Fruit fly (Drosophila melanogaster) whole organism, embryonic: ENCODE measurements around the gene JMJD5.

Experiments
- Ada2b ChIP-seq: fragments of 200-800 bp; sonication (Bioruptor generic); IDR thresholded peaks from 2 replicates; pipeline ENCODE4 v1.3.6; 2022; ENCODE audit warnings: missing biosample characterization, missing genetic modification characterization
- Asciz ChIP-seq: fragments of 200-800 bp; sonication (Bioruptor generic); optimal IDR thresholded peaks from 2 replicates; lab custom pipeline; 2017; ENCODE audit warnings: missing biosample characterization, mild to moderate bottlenecking, missing genetic modification characterization, missing genetic modification reagents
- Bteb2 ChIP-seq: fragments of 200-800 bp; sonication (Bioruptor generic); optimal IDR thresholded peaks from 2 replicates; lab custom pipeline; 2016; ENCODE audit warnings: missing biosample characterization, missing genetic modification characterization
- CG10274 ChIP-seq: fragments of 200-800 bp; sonication (Bioruptor generic); optimal IDR thresholded peaks from 3 replicates; lab custom pipeline; 2017; ENCODE audit warnings: missing biosample characterization, mild to moderate bottlenecking, missing genetic modification characterization
- CG11695 ChIP-seq: fragments of 200-800 bp; sonication (Bioruptor generic); IDR thresholded peaks from 3 replicates; pipeline ENCODE4 v1.3.6; 2022; ENCODE audit warnings: missing biosample characterization, missing genetic modification characterization
- CG11696 ChIP-seq: fragments of 200-800 bp; sonication (Bioruptor generic); IDR thresholded peaks from 2 replicates; pipeline ENCODE4 v1.3.6; 2022; ENCODE audit warnings: missing biosample characterization, missing genetic modification characterization
- CG13424 ChIP-seq: fragments of 200-800 bp; sonication (Bioruptor generic); optimal IDR thresholded peaks from 2 replicates; lab custom pipeline; 2019; ENCODE audit warnings: missing biosample characterization, mild to moderate bottlenecking, missing genetic modification characterization, moderate library complexity
- CG14050 ChIP-seq: fragments of 200-800 bp; sonication (Bioruptor generic); IDR thresholded peaks from 3 replicates; pipeline ENCODE4 v1.3.6; 2022; ENCODE audit warnings: missing biosample characterization, missing genetic modification characterization
- CG1602 ChIP-seq: fragments of 200-800 bp; sonication (Bioruptor generic); optimal IDR thresholded peaks from 3 replicates; lab custom pipeline; 2016; ENCODE audit warnings: missing biosample characterization, missing genetic modification characterization
- CG16815 ChIP-seq: fragments of 200-800 bp; sonication (Bioruptor generic); optimal IDR thresholded peaks from 3 replicates; lab custom pipeline; 2017; ENCODE audit warnings: missing biosample characterization, mild to moderate bottlenecking, missing genetic modification characterization
- CG2712 ChIP-seq: fragments of 200-800 bp; optimal IDR thresholded peaks from 3 replicates; lab custom pipeline; 2019; ENCODE audit warnings: missing biosample characterization, mild to moderate bottlenecking, missing genetic modification characterization, moderate library complexity
- CG33557 ChIP-seq: fragments of 200-800 bp; sonication (Bioruptor generic); optimal IDR thresholded peaks from 2 replicates; lab custom pipeline; 2019; ENCODE audit warnings: missing biosample characterization, mild to moderate bottlenecking, missing genetic modification characterization, moderate library complexity
- CG4282 ChIP-seq: fragments of 200-800 bp; sonication (Bioruptor generic); optimal IDR thresholded peaks from 2 replicates; lab custom pipeline; 2016; ENCODE audit warnings: missing biosample characterization, missing genetic modification characterization
- CG43689 ChIP-seq: fragments of 200-800 bp; sonication (Bioruptor generic); IDR thresholded peaks from 2 replicates; pipeline ENCODE4 v1.3.6; 2022; ENCODE audit warnings: missing biosample characterization, missing genetic modification characterization
- CG6854 ChIP-seq: fragments of 200-800 bp; sonication (Bioruptor generic); optimal IDR thresholded peaks from 3 replicates; lab custom pipeline; 2017; ENCODE audit warnings: missing biosample characterization, mild to moderate bottlenecking, missing genetic modification characterization
- CG7271 ChIP-seq: fragments of 200-800 bp; sonication (Bioruptor generic); optimal IDR thresholded peaks from 2 replicates; lab custom pipeline; 2018; ENCODE audit warnings: missing biosample characterization, mild to moderate bottlenecking, missing genetic modification characterization, moderate library complexity
- CG7963 ChIP-seq: fragments of 200-800 bp; sonication (Bioruptor generic); IDR thresholded peaks from 3 replicates; pipeline ENCODE4 v1.3.6; 2022; ENCODE audit warnings: missing biosample characterization, missing genetic modification characterization; ENCODE audit not compliant: partially characterized antibody
- CG8281 ChIP-seq: fragments of 200-800 bp; sonication (Bioruptor generic); optimal IDR thresholded peaks from 2 replicates; lab custom pipeline; 2018; ENCODE audit warnings: missing biosample characterization, mild to moderate bottlenecking, missing genetic modification characterization, moderate library complexity
- CG9215 ChIP-seq: fragments of 200-800 bp; sonication (Bioruptor generic); IDR thresholded peaks from 2 replicates; pipeline ENCODE4 v1.3.6; 2022; ENCODE audit warnings: missing biosample characterization, missing genetic modification characterization
- CG9797 ChIP-seq: fragments of 200-800 bp; sonication (Bioruptor generic); optimal IDR thresholded peaks from 3 replicates; lab custom pipeline; 2018; ENCODE audit warnings: missing biosample characterization, mild to moderate bottlenecking, missing genetic modification characterization
- Fer3 ChIP-seq: fragments of 200-800 bp; sonication (Bioruptor generic); optimal IDR thresholded peaks from 2 replicates; lab custom pipeline; 2018; ENCODE audit warnings: missing biosample characterization, mild to moderate bottlenecking, missing genetic modification characterization, moderate library complexity
- HLH3B ChIP-seq: fragments of 200-800 bp; sonication (Bioruptor generic); IDR thresholded peaks from 2 replicates; pipeline ENCODE4 v1.3.6; 2022; ENCODE audit warnings: missing biosample characterization, missing genetic modification characterization
- HLH4C ChIP-seq: fragments of 200-800 bp; sonication (Bioruptor generic); IDR thresholded peaks from 3 replicates; pipeline ENCODE4 v1.3.6; 2022; ENCODE audit warnings: missing biosample characterization, missing genetic modification characterization; ENCODE audit not compliant: partially characterized antibody
- HLH54F ChIP-seq: fragments of 200-800 bp; sonication (Bioruptor generic); optimal IDR thresholded peaks from 3 replicates; lab custom pipeline; 2016; ENCODE audit warnings: missing biosample characterization, missing genetic modification characterization
- Hr78 ChIP-seq, 2 experiments: fragments of 200-800 bp in 1 of 2; fragments of >200 bp in 1 of 2; sonication (Bioruptor generic) in 1 of 2; optimal IDR thresholded peaks; 2 replicates each; lab custom pipeline; 2017 to 2019; ENCODE audit warnings: missing biosample characterization in 2 of 2, missing genetic modification characterization in 2 of 2, mild to moderate bottlenecking in 1 of 2, moderate library complexity in 1 of 2
- Meics ChIP-seq: fragments of 200-800 bp; sonication (Bioruptor generic); optimal IDR thresholded peaks from 2 replicates; lab custom pipeline; 2017; ENCODE audit warnings: missing biosample characterization, mild to moderate bottlenecking, missing genetic modification characterization
- NfI ChIP-seq: fragments of 200-800 bp; sonication (Bioruptor generic); optimal IDR thresholded peaks from 3 replicates; lab custom pipeline; 2018; ENCODE audit warnings: missing biosample characterization, mild to moderate bottlenecking, missing genetic modification characterization, moderate library complexity
- Ravus ChIP-seq: fragments of 200-800 bp; sonication (Bioruptor generic); IDR thresholded peaks from 2 replicates; pipeline ENCODE4 v1.3.6; 2022; ENCODE audit warnings: missing biosample characterization, missing genetic modification characterization
- bbx ChIP-seq: fragments of 200-800 bp; sonication (Bioruptor generic); IDR thresholded peaks from 2 replicates; pipeline ENCODE4 v1.3.6; 2022; ENCODE audit warnings: missing biosample characterization, missing genetic modification characterization; ENCODE audit not compliant: partially characterized antibody
- cato ChIP-seq: fragments of 200-800 bp; sonication (Bioruptor generic); optimal IDR thresholded peaks from 2 replicates; lab custom pipeline; 2016; ENCODE audit warnings: missing biosample characterization, missing genetic modification characterization, borderline replicate concordance
- chif ChIP-seq, 2 experiments: fragments of 200-800 bp; sonication (Bioruptor generic); optimal IDR thresholded peaks; 3 replicates each; lab custom pipeline; 2016; ENCODE audit warnings: missing biosample characterization in 2 of 2, missing genetic modification characterization in 2 of 2
- disco-r ChIP-seq: fragments of 200-800 bp; sonication (Bioruptor generic); optimal IDR thresholded peaks from 2 replicates; lab custom pipeline; 2016; ENCODE audit warnings: missing biosample characterization, missing genetic modification characterization
- dmrt99B ChIP-seq: fragments of 200-800 bp; sonication (Bioruptor generic); optimal IDR thresholded peaks from 2 replicates; lab custom pipeline; 2018; ENCODE audit warnings: missing biosample characterization, mild to moderate bottlenecking, missing genetic modification characterization, moderate library complexity
- dpn ChIP-seq, 2 experiments: fragments of 200-800 bp; sonication (Bioruptor generic); optimal IDR thresholded peaks; 3 replicates each; lab custom pipeline; 2016; ENCODE audit warnings: missing biosample characterization in 2 of 2, missing genetic modification characterization in 2 of 2
- dysf ChIP-seq: fragments of 200-800 bp; sonication (Bioruptor generic); IDR thresholded peaks from 3 replicates; pipeline ENCODE4 v1.3.6; 2022; ENCODE audit warnings: missing biosample characterization, missing genetic modification characterization
- fu2 ChIP-seq: fragments of 200-800 bp; sonication (Bioruptor generic); optimal IDR thresholded peaks from 2 replicates; lab custom pipeline; 2016; ENCODE audit warnings: missing biosample characterization, missing genetic modification characterization
- gcm ChIP-seq: fragments of 200-800 bp; sonication (Bioruptor generic); optimal IDR thresholded peaks from 2 replicates; lab custom pipeline; 2019; ENCODE audit warnings: missing biosample characterization, mild to moderate bottlenecking, missing genetic modification characterization, moderate library complexity
- grau ChIP-seq: fragments of 200-800 bp; optimal IDR thresholded peaks from 3 replicates; lab custom pipeline; 2019; ENCODE audit warnings: missing biosample characterization, mild to moderate bottlenecking, missing genetic modification characterization, moderate library complexity
- gro ChIP-seq: fragments of 200-800 bp; sonication (Bioruptor generic); optimal IDR thresholded peaks from 2 replicates; lab custom pipeline; 2016; ENCODE audit warnings: missing biosample characterization, missing genetic modification characterization
- gt ChIP-seq: fragments of 200-800 bp; sonication (Bioruptor generic); IDR thresholded peaks from 2 replicates; pipeline ENCODE4 v1.3.6; 2022; ENCODE audit warnings: missing biosample characterization, missing genetic modification characterization
- kay ChIP-seq: fragments of 200-800 bp; sonication (Bioruptor generic); optimal IDR thresholded peaks from 2 replicates; lab custom pipeline; 2016; ENCODE audit warnings: missing biosample characterization, missing genetic modification characterization
- ken ChIP-seq: fragments of 200-800 bp; sonication (Bioruptor generic); IDR thresholded peaks from 3 replicates; pipeline ENCODE4 v1.3.6; 2022; ENCODE audit warnings: missing biosample characterization, missing genetic modification characterization
- mirr ChIP-seq: fragments of 200-800 bp; sonication (Bioruptor generic); optimal IDR thresholded peaks from 3 replicates; lab custom pipeline; 2018; ENCODE audit warnings: missing biosample characterization, mild to moderate bottlenecking, missing genetic modification characterization
- mld ChIP-seq: fragments of 200-800 bp; sonication (Bioruptor generic); IDR thresholded peaks from 3 replicates; pipeline ENCODE4 v1.3.6; 2022; ENCODE audit warnings: missing biosample characterization, missing genetic modification characterization; ENCODE audit not compliant: partially characterized antibody
- otp ChIP-seq: fragments of 200-800 bp; sonication (Bioruptor generic); IDR thresholded peaks from 3 replicates; pipeline ENCODE4, ENCODE4 v1.3.6; 2022; ENCODE audit warnings: missing biosample characterization, missing genetic modification characterization
- pnt ChIP-seq: fragments of 200-800 bp; sonication (Bioruptor generic); optimal IDR thresholded peaks from 3 replicates; lab custom pipeline; 2016; ENCODE audit warnings: missing biosample characterization, missing genetic modification characterization
- rib ChIP-seq: fragments of 200-800 bp; sonication (Bioruptor generic); IDR thresholded peaks from 2 replicates; pipeline ENCODE4 v1.3.6; 2022; ENCODE audit warnings: missing biosample characterization, missing genetic modification characterization
- sqz ChIP-seq: fragments of 200-800 bp; sonication (Bioruptor generic); optimal IDR thresholded peaks from 3 replicates; lab custom pipeline; 2018; ENCODE audit warnings: missing biosample characterization, mild to moderate bottlenecking, missing genetic modification characterization

JMJD5 gene

DNA sequence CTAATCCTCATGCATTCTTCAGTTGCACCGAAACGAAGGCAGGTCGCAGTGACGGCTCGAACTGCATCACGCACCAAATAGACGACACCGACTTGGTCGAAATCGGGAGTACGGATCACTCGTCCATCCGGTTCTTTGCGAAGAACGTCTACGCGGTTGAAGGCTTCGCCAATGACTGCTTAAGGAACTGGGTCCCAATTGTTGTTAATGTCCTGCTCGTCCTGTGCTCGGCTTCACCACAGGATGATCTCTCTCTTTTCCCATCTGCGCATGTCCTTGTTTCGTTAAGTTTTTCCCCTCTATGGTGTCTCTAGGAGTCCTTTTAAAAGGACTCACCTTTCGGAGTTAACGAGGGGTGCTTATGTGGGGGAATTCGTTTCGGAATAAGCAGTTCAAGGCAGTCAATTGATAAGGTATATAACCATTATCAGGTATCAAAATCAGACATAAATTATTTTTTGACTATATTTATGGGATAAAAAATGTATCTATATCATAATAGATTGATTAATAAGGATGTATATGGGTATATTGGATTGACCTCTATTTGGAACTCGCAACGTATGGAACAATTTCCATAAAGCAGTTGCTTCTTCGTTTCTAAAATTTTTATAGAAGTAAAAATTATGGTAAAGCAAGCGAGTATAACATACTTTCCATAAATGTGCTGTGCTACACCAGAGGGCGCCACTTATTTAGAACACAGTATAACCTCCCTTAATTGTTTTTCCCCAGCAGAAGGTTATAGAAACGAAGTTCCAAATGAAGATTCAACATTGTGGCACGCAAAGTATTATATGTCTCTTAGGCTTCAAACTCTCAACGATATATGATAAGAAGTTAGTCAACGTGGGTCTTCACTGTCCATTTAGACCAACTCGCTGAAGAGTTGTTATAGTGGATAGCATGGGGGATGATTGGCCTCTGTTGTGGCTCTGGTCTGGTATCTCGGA is 16.2 kb upstream of the JMJD5 start, which contains the start of gene dpr20 (continued):
- no peak for TF ChIP-seq sqz (GFP tag; lab: Kevin White, UChicago)
- TF ChIP-seq Hr78 (GFP tag; optimal IDR thresholded peaks at IDR 0.05; lab: Kevin White, UChicago), result no peak
- peak; percentile 82 for TF ChIP-seq Fer3 (tag; lab: Kevin White, UChicago)
- peak; percentile 85 for TF ChIP-seq Meics (GFP tag; lab: Kevin White, UChicago)
- TF ChIP-seq CG7271, result no peak
- peak; percentile 79 for TF ChIP-seq CG13424 (tag; lab: Kevin White, UChicago)
- peak; percentile 60 for TF ChIP-seq mirr (GFP tag; lab: Kevin White, UChicago)
- peak; percentile 91 for TF ChIP-seq dysf (GFP tag; lab: Robert Waterston, UW)
- peak; percentile 15 for TF ChIP-seq CG4282 (GFP tag; lab: Kevin White, UChicago)
- no peak for TF ChIP-seq mld
- TF ChIP-seq ken, result peak; percentile 88
- peak; percentile 60 for TF ChIP-seq CG2712 (tag; lab: Kevin White, UChicago)
- no peak for TF ChIP-seq CG9797 (GFP tag; lab: Kevin White, UChicago)
- TF ChIP-seq grau (tag; lab: Kevin White, UChicago), result peak; percentile 94
- TF ChIP-seq HLH3B (GFP tag; lab: Robert Waterston, UW), result peak; percentile 88
- TF ChIP-seq CG6854 (GFP tag; lab: Kevin White, UChicago), result peak; percentile 44
- peak; percentile 56 for TF ChIP-seq Bteb2
- TF ChIP-seq CG7963 (GFP tag; lab: Robert Waterston, UW), result no peak
- peak; percentile 52 for TF ChIP-seq CG1602
- TF ChIP-seq gcm, result peak; percentile 22
- TF ChIP-seq gro (GFP tag; lab: Kevin White, UChicago), result peak; percentile 40
- no peak for TF ChIP-seq disco-r
- TF ChIP-seq Ravus (GFP tag; lab: Robert Waterston, UW), result no peak; the same call in 1 of the 2 replicates
- TF ChIP-seq CG11696 (GFP tag; lab: Robert Waterston, UW), result peak; percentile 74
- peak; percentile 74 for TF ChIP-seq CG14050 (GFP tag; lab: Robert Waterston, UW)
- peak; percentile 64 for TF ChIP-seq CG16815 (GFP tag; lab: Kevin White, UChicago)
- TF ChIP-seq CG9215 (GFP tag; lab: Robert Waterston, UW), result peak; percentile 81
- peak; percentile 90 for TF ChIP-seq Ada2b (GFP tag; lab: Robert Waterston, UW)
- TF ChIP-seq HLH4C (GFP tag; lab: Robert Waterston, UW), result no peak
- TF ChIP-seq cato (GFP tag; lab: Kevin White, UChicago), result no peak
- peak; percentile 10 for TF ChIP-seq Asciz (GFP tag; lab: Kevin White, UChicago)
- TF ChIP-seq CG43689 (GFP tag; lab: Robert Waterston, UW), result peak; percentile 80
- peak; percentile 79 for TF ChIP-seq rib
- TF ChIP-seq dmrt99B, result peak; percentile 70
- TF ChIP-seq NfI (GFP tag; lab: Kevin White, UChicago), result peak; percentile 85
- no peak for TF ChIP-seq kay
- no peak for TF ChIP-seq bbx (GFP tag; lab: Robert Waterston, UW)
- peak; percentile 41 for TF ChIP-seq CG10274
- TF ChIP-seq HLH54F, result peak; percentile 73
- peak; percentile 17; the same call in 1 of the 2 replicates for TF ChIP-seq gt (GFP tag; lab: Robert Waterston, UW)
- TF ChIP-seq CG8281 (tag; lab: Kevin White, UChicago), result peak; percentile 40
- peak; percentile 84 for TF ChIP-seq CG11695 (GFP tag; lab: Robert Waterston, UW)
- peak; percentile 89 for TF ChIP-seq otp (GFP tag; lab: Robert Waterston, UW)
- peak; percentile 3 for TF ChIP-seq CG33557
- TF ChIP-seq pnt, result peak; percentile 56
- TF ChIP-seq fu2, result peak; percentile 69
- TF ChIP-seq dpn (GFP tag; optimal IDR thresholded peaks at IDR 0.05; lab: Kevin White, UChicago), result peak; percentile 79 to 82
- TF ChIP-seq chif (GFP tag; optimal IDR thresholded peaks at IDR 0.05; lab: Kevin White, UChicago), result peak; percentile 41 to 73
